Worm (Caenorhabditis elegans): ENCODE results near the gene ben-1.

DNA sequence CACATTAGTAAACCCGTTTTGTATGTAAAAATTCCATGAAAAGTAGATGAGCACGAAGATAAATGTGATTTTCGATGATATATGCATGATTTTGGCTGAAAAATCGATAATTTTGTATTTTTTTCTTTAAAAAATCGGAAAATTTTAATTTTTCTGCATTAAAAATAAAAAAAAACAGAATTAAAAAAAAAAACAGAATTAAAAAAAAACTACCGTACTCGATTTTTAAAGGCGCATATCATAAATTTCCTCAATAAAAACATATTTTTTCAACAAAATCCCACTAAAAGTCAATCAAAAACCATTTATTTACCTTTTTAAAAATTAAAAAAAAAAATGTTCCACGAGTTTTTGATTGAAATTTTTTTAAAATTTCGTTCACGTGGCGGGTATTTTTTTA, 48.3 kb downstream of the ben-1 start, which contains the start of gene gly-14:
- TF ChIP-seq med-1 (GFP tag; optimal IDR thresholded peaks at IDR 0.05; ENCODE audit: insufficient read depth) (no peak), cog-1 (tag; optimal IDR thresholded peaks at IDR 0.05) (no peak), T22C8.4 (GFP tag; IDR thresholded peaks at IDR 0.05) (no peak), flt-1 (GFP tag; IDR thresholded peaks at IDR 0.05) (no peak), ref-1 (GFP tag; conservative IDR thresholded peaks at IDR 0.05) (no peak)

All from whole organism, midembryonic.